Fruit fly (Drosophila melanogaster): ENCODE results near the gene CG8668.

dm6 chr2L:8080645-8081044, 46.2 kb upstream of the CG8668 start:
- TF ChIP-seq CTCF (optimal IDR thresholded peaks at IDR 0.05) (no peak), CG8478 (optimal IDR thresholded peaks at IDR 0.05) (no peak)
